Fruit fly (Drosophila melanogaster) whole organism, embryonic: ENCODE data around the gene Ir67c.
A peak's percentile ranks its signal among the peaks of the same experiment; 100 is the strongest.

Experiments
- Ada2b ChIP-seq: fragments of 200-800 bp; sonication (Bioruptor generic); IDR thresholded peaks from 2 replicates; pipeline ENCODE4 v1.3.6; 2022; ENCODE audit warnings: missing biosample characterization, missing genetic modification characterization
- Bdp1 ChIP-seq: fragments of 200-800 bp; sonication (Bioruptor generic); optimal IDR thresholded peaks from 3 replicates; lab custom pipeline; 2016; ENCODE audit warnings: missing biosample characterization, missing genetic modification characterization
- Blimp-1 ChIP-seq: fragments of 200-800 bp; sonication (Bioruptor generic); optimal IDR thresholded peaks from 3 replicates; lab custom pipeline; 2018; ENCODE audit warnings: missing biosample characterization, missing genetic modification characterization, mild to moderate bottlenecking, moderate library complexity, missing genetic modification reagents
- CG10267 ChIP-seq: fragments of 200-800 bp; sonication (Bioruptor generic); optimal IDR thresholded peaks from 2 replicates; lab custom pipeline; 2018; ENCODE audit warnings: missing biosample characterization, mild to moderate bottlenecking, missing genetic modification characterization, moderate library complexity
- CG10979 ChIP-seq: fragments of 200-800 bp; sonication (Bioruptor generic); optimal IDR thresholded peaks from 2 replicates; lab custom pipeline; 2018; ENCODE audit warnings: missing biosample characterization, mild to moderate bottlenecking, missing genetic modification characterization, moderate library complexity
- CG11696 ChIP-seq: fragments of 200-800 bp; sonication (Bioruptor generic); IDR thresholded peaks from 2 replicates; pipeline ENCODE4 v1.3.6; 2022; ENCODE audit warnings: missing biosample characterization, missing genetic modification characterization
- CG2129 ChIP-seq: fragments of 200-800 bp; sonication (Bioruptor generic); IDR thresholded peaks from 2 replicates; pipeline ENCODE4 v1.3.6; 2022; ENCODE audit warnings: missing biosample characterization, missing genetic modification characterization; ENCODE audit not compliant: partially characterized antibody
- CG32767 ChIP-seq: fragments of 200-800 bp; sonication (Bioruptor generic); IDR thresholded peaks from 2 replicates; pipeline ENCODE4 v1.3.6; 2022; ENCODE audit warnings: missing biosample characterization, missing genetic modification characterization
- CG4360 ChIP-seq: fragments of 200-800 bp; sonication (Bioruptor generic); IDR thresholded peaks from 2 replicates; pipeline ENCODE4 v1.3.6; 2022; ENCODE audit warnings: missing biosample characterization, missing genetic modification characterization
- CG6813 ChIP-seq: fragments of 200-800 bp; sonication (Bioruptor generic); optimal IDR thresholded peaks from 2 replicates; lab custom pipeline; 2017; ENCODE audit warnings: missing biosample characterization, missing genetic modification characterization, mild to moderate bottlenecking, moderate library complexity, missing genetic modification reagents
- CG7372 ChIP-seq: fragments of 200-800 bp; sonication (Bioruptor generic); IDR thresholded peaks from 2 replicates; pipeline ENCODE4 v1.3.6; 2022; ENCODE audit warnings: missing biosample characterization, missing genetic modification characterization
- CG7786 ChIP-seq: fragments of 200-800 bp; sonication (Bioruptor generic); optimal IDR thresholded peaks from 2 replicates; lab custom pipeline; 2016; ENCODE audit warnings: missing biosample characterization, missing genetic modification characterization
- CG7928 ChIP-seq: fragments of 200-800 bp; sonication (Bioruptor generic); optimal IDR thresholded peaks from 2 replicates; lab custom pipeline; 2017; ENCODE audit warnings: missing biosample characterization, mild to moderate bottlenecking, missing genetic modification characterization
- Chrac-16 ChIP-seq: fragments of 200-800 bp; sonication (Bioruptor generic); optimal IDR thresholded peaks from 3 replicates; lab custom pipeline; 2016; ENCODE audit warnings: missing biosample characterization, missing genetic modification characterization
- CoRest ChIP-seq: fragments of 200-800 bp; sonication (Bioruptor generic); optimal IDR thresholded peaks from 3 replicates; lab custom pipeline; 2018; ENCODE audit warnings: missing biosample characterization, mild to moderate bottlenecking, missing genetic modification characterization, moderate library complexity
- Drgx ChIP-seq: fragments of 200-800 bp; sonication (Bioruptor generic); IDR thresholded peaks from 2 replicates; pipeline ENCODE4 v1.3.6; 2022; ENCODE audit warnings: missing biosample characterization, missing genetic modification characterization
- Elba2 ChIP-seq: fragments of 200-800 bp; sonication (Bioruptor generic); optimal IDR thresholded peaks from 3 replicates; lab custom pipeline; 2016; ENCODE audit warnings: missing biosample characterization, missing genetic modification characterization
- Ets65A ChIP-seq: fragments of 200-800 bp; sonication (Bioruptor generic); peaks from one replicate; lab custom pipeline; 2016; ENCODE audit warnings: missing biosample characterization, missing genetic modification characterization
- MTF-1 ChIP-seq: fragments of 200-800 bp; sonication (Bioruptor generic); optimal IDR thresholded peaks from 2 replicates; lab custom pipeline; 2018; ENCODE audit warnings: missing biosample characterization, mild to moderate bottlenecking, missing genetic modification characterization, borderline replicate concordance
- Opbp ChIP-seq: fragments of 200-800 bp; sonication (Bioruptor generic); IDR thresholded peaks from 3 replicates; pipeline ENCODE4 v1.3.6; 2022; ENCODE audit warnings: missing biosample characterization, missing genetic modification characterization; ENCODE audit not compliant: partially characterized antibody
- Xrp1 ChIP-seq: fragments of 200-800 bp; sonication (Bioruptor generic); IDR thresholded peaks from 2 replicates; pipeline ENCODE4 v1.3.6; 2022; ENCODE audit warnings: missing biosample characterization, missing genetic modification characterization
- ato ChIP-seq: fragments of 200-800 bp; sonication (Bioruptor generic); IDR thresholded peaks from 2 replicates; pipeline ENCODE4 v1.3.6; 2022; ENCODE audit warnings: missing biosample characterization, missing genetic modification characterization; ENCODE audit not compliant: partially characterized antibody
- bigmax ChIP-seq: fragments of 200-800 bp; sonication (Bioruptor generic); optimal IDR thresholded peaks from 2 replicates; lab custom pipeline; 2018; ENCODE audit warnings: missing biosample characterization, mild to moderate bottlenecking, missing genetic modification characterization
- bsh ChIP-seq, 2 experiments: fragments of 200-800 bp; sonication (Bioruptor generic); optimal IDR thresholded peaks; 2 replicates each; lab custom pipeline; 2017 to 2018; ENCODE audit warnings: mild to moderate bottlenecking in 2 of 2, missing biosample characterization in 2 of 2, missing genetic modification characterization in 2 of 2, moderate library complexity in 1 of 2
- ci ChIP-seq: fragments of 200-800 bp; sonication (Bioruptor generic); IDR thresholded peaks from 3 replicates; pipeline ENCODE4 v1.3.6; 2022; ENCODE audit warnings: missing biosample characterization, missing genetic modification characterization
- dysf ChIP-seq: fragments of 200-800 bp; sonication (Bioruptor generic); IDR thresholded peaks from 3 replicates; pipeline ENCODE4 v1.3.6; 2022; ENCODE audit warnings: missing biosample characterization, missing genetic modification characterization
- fu2 ChIP-seq: fragments of 200-800 bp; sonication (Bioruptor generic); optimal IDR thresholded peaks from 2 replicates; lab custom pipeline; 2016; ENCODE audit warnings: missing biosample characterization, missing genetic modification characterization
- gfzf ChIP-seq: fragments of 200-800 bp; sonication (Bioruptor generic); optimal IDR thresholded peaks from 2 replicates; lab custom pipeline; 2016; ENCODE audit warnings: missing biosample characterization, mild to moderate bottlenecking, missing genetic modification characterization, moderate library complexity
- hbn ChIP-seq: fragments of 200-800 bp; sonication (Bioruptor generic); IDR thresholded peaks from 2 replicates; pipeline ENCODE4 v1.3.6; 2022; ENCODE audit warnings: missing biosample characterization, missing genetic modification characterization; ENCODE audit not compliant: partially characterized antibody
- kni ChIP-seq: fragments of 200-800 bp; sonication (Bioruptor generic); optimal IDR thresholded peaks from 3 replicates; lab custom pipeline; 2017; ENCODE audit warnings: mild to moderate bottlenecking, missing biosample characterization, missing genetic modification reagents, missing genetic modification characterization
- nom ChIP-seq: fragments of 200-800 bp; sonication (Bioruptor generic); optimal IDR thresholded peaks from 2 replicates; lab custom pipeline; 2017; ENCODE audit warnings: missing biosample characterization, missing genetic modification characterization, mild to moderate bottlenecking, moderate library complexity, missing genetic modification reagents
- ranshi ChIP-seq: fragments of 200-800 bp; sonication (Bioruptor generic); IDR thresholded peaks from 2 replicates; pipeline ENCODE4 v1.3.6; 2022; ENCODE audit warnings: missing biosample characterization, missing genetic modification characterization
- ro ChIP-seq: fragments of 200-800 bp; sonication (Bioruptor generic); IDR thresholded peaks from 2 replicates; pipeline ENCODE4 v1.3.6; 2022; ENCODE audit warnings: missing biosample characterization, missing genetic modification characterization
- sens ChIP-seq: fragments of 200-800 bp; sonication (Bioruptor generic); peaks from one replicate; lab custom pipeline; 2016; ENCODE audit warnings: missing biosample characterization, missing genetic modification characterization
- slbo ChIP-seq: fragments of 200-800 bp; sonication (Bioruptor generic); IDR thresholded peaks from 2 replicates; pipeline ENCODE4 v1.3.6; 2022; ENCODE audit warnings: missing biosample characterization, missing genetic modification characterization
- sob ChIP-seq: fragments of 200-800 bp; sonication (Bioruptor generic); IDR thresholded peaks from 2 replicates; pipeline ENCODE4 v1.3.6; 2022; ENCODE audit warnings: missing biosample characterization, missing genetic modification characterization
- tap ChIP-seq: fragments of 200-800 bp; optimal IDR thresholded peaks from 3 replicates; lab custom pipeline; 2019; ENCODE audit warnings: missing biosample characterization, mild to moderate bottlenecking, missing genetic modification characterization, moderate library complexity
- vfl ChIP-seq: fragments of 200-800 bp; sonication (Bioruptor generic); optimal IDR thresholded peaks from 2 replicates; lab custom pipeline; 2016; ENCODE audit warnings: missing biosample characterization, missing genetic modification characterization

The Ir67c gene

dm6 chr3L:10390947-10391346 is 43.0 kb downstream of the Ir67c start (continued):
- TF ChIP-seq CG10267 (peak; percentile 26), CoRest (tag; lab: Kevin White, UChicago) (peak; percentile 55), Opbp (GFP tag; lab: Robert Waterston, UW) (no peak), Ada2b (GFP tag; lab: Robert Waterston, UW) (no peak), vfl (GFP tag; lab: Kevin White, UChicago) (no peak)

DNA sequence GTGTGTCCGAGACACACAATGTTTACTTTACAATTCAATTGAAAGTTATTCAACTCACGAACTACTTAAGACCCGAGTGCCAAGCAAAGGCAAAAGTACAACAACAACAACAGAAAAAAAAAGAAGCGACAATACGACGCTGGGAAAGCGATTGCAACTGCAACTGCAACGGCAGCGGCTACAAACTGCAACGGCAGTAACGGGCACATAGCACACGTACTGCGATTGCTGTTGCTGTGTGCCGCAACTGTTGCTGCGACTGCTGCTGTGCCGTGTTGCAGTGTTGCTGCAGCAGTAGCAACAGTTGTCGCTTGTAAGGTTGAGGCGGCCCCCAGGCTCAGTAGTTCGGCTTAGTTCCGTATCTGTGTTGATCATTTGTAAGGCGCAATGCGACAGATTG is 44.0 kb downstream of the Ir67c start:
- TF ChIP-seq CG4360 (peak; percentile 81), fu2 (GFP tag; lab: Kevin White, UChicago) (no peak), bsh (GFP tag; optimal IDR thresholded peaks at IDR 0.05; lab: Kevin White, UChicago) (no peak), Ets65A (GFP tag; lab: Kevin White, UChicago) (peak; percentile 11), Elba2 (GFP tag; lab: Kevin White, UChicago) (no peak), Drgx (GFP tag; lab: Robert Waterston, UW) (peak; percentile 40), ci (GFP tag; lab: Robert Waterston, UW) (no peak)

dm6 chr3L:10389143-10389542 is 44.8 kb downstream of the Ir67c start:
- TF ChIP-seq CG10979 (tag; lab: Kevin White, UChicago), result peak; percentile 12
- peak; percentile 3 for TF ChIP-seq Blimp-1
- TF ChIP-seq sob (GFP tag; lab: Robert Waterston, UW), result no peak
- peak; percentile 64 for TF ChIP-seq sens (GFP tag; lab: Kevin White, UChicago)
- peak; percentile 22; the same call in 1 of the 2 replicates for TF ChIP-seq Drgx (GFP tag; lab: Robert Waterston, UW)

DNA sequence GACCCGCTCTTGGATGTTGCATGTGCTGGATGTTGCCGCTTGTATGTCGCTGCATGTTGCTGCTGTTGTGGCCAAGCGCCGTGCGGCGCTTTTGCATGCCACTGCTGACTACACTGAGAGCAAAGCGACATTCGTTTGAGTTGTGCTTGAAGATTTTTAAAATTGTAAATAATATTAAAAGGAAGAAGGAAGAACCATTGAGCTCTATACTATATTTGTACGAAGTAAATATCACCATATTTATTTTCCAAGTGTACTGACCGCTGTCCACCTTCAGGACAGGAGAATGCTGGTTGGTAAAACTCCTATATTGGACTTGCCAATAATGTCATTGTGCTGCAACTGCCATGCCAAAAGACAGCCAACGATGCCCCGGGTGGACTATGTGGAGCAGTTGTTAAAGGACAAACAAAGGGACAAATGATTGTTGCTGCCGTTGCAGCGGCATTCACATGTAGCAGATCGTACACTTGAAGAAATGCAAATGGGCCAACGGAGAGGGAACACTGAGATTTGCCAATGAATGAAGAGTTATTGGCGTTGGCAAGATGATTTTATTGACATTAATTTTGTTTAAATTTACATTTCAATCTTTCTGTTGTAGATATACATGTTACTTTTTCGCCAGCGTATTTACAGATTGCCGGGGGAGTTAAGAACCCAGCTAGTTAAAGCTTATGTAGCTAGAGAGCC is 46.5 kb downstream of the Ir67c start:
- TF ChIP-seq Drgx (GFP tag; lab: Robert Waterston, UW) (peak; percentile 76), slbo (no peak), CG7786 (GFP tag; lab: Kevin White, UChicago) (no peak), CG32767 (0 out of 2 replicates have a peak, but pooled peaks have one; percentile 13), Bdp1 (GFP tag; lab: Kevin White, UChicago) (no peak)

dm6 chr3L:10386601-10387000 is 47.3 kb downstream of the Ir67c start:
- no peak for TF ChIP-seq Chrac-16 (GFP tag; lab: Kevin White, UChicago)
- TF ChIP-seq nom (GFP tag; lab: Kevin White, UChicago), result peak; percentile 69

DNA sequence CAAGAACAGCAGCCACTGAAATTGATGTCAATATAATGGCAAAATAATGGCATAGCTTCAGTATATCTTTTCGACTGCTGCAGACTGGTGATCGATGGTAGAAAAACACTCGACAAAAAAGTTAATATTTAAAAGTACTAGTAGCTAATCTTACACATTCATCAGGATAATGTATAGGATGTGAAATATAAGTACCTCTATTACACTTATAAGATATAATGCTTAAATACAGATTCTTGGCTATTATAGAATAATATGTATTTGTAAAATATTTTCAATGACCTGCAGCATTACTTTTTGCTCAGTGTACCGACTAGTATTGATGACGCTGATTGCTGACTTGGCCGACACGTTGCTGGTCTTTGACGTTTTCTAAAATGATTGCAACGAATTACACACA is 47.7 kb downstream of the Ir67c start:
- no peak for TF ChIP-seq CG7372
- TF ChIP-seq bigmax, result no peak
- no peak for TF ChIP-seq MTF-1 (GFP tag; lab: Kevin White, UChicago)
- TF ChIP-seq Drgx (GFP tag; lab: Robert Waterston, UW), result peak; percentile 55
- no peak for TF ChIP-seq CG6813

dm6 chr3L:10384727-10385459 is 49.0 kb downstream of the Ir67c start:
- no peak for TF ChIP-seq ato (GFP tag; lab: Robert Waterston, UW)
- TF ChIP-seq CG2129, result no peak
- no peak for TF ChIP-seq tap (tag; lab: Kevin White, UChicago)
- no peak for TF ChIP-seq CG11696
- TF ChIP-seq CG10979 (tag; lab: Kevin White, UChicago), result no peak
- TF ChIP-seq ro (GFP tag; lab: Robert Waterston, UW), result no peak
- no peak for TF ChIP-seq hbn (GFP tag; lab: Robert Waterston, UW)
- 0 out of 2 replicates have a peak, but pooled peaks have one; percentile 9 for TF ChIP-seq Xrp1 (GFP tag; lab: Robert Waterston, UW)
- no peak for TF ChIP-seq ranshi (GFP tag; lab: Robert Waterston, UW)
- no peak for TF ChIP-seq dysf (GFP tag; lab: Robert Waterston, UW)
- TF ChIP-seq nom (GFP tag; lab: Kevin White, UChicago), result peak; percentile 44
- TF ChIP-seq kni (GFP tag; lab: Kevin White, UChicago), result no peak
- TF ChIP-seq CG7928 (GFP tag; lab: Kevin White, UChicago), result no peak
- TF ChIP-seq gfzf (GFP tag; lab: Kevin White, UChicago), result no peak
